Worm (Caenorhabditis elegans) whole organism, late embryonic: ENCODE results near the gene dhhc-6.

Experiments
- ama-1 ChIP-seq: fragments of 150-350 bp; optimal IDR thresholded peaks from 2 replicates; lab custom pipeline; 2014
- dve-1 ChIP-seq: sonication (generic microtip); optimal IDR thresholded peaks from 2 replicates; lab custom pipeline; 2017; ENCODE audit warnings: antibody characterized with exemption, mild to moderate bottlenecking, missing genetic modification characterization, missing compliant biosample characterization
- hlh-15 ChIP-seq: sonication (generic microtip); optimal IDR thresholded peaks from 2 replicates; lab custom pipeline; 2016; ENCODE audit warnings: missing genetic modification characterization, missing compliant biosample characterization
- lin-11 ChIP-seq: fragments of 200-800 bp; sonication (Bioruptor generic); optimal IDR thresholded peaks from 2 replicates; lab custom pipeline; 2018; ENCODE audit warnings: mild to moderate bottlenecking, missing genetic modification characterization, missing compliant biosample characterization
- nhr-232 ChIP-seq: sonication (generic microtip); optimal IDR thresholded peaks from 2 replicates; lab custom pipeline; 2016; ENCODE audit warnings: missing genetic modification characterization, missing compliant biosample characterization
- pqm-1 ChIP-seq: sonication (generic microtip); optimal IDR thresholded peaks from 2 replicates; lab custom pipeline; 2016; ENCODE audit warnings: missing genetic modification characterization, missing compliant biosample characterization
- sdc-2 ChIP-seq: sonication (generic microtip); optimal IDR thresholded peaks from 2 replicates; lab custom pipeline; 2016; ENCODE audit warnings: missing genotype, missing genetic modification characterization, missing compliant biosample characterization
- unc-3 ChIP-seq, 2 experiments: fragments of 200-800 bp in 1 of 2; sonication (Bioruptor generic) in 1 of 2; sonication (generic microtip) in 1 of 2; conservative IDR thresholded peaks in 1 of 2; optimal IDR thresholded peaks in 1 of 2; 2 replicates each; pipeline versions ENCODE4 v1.3.6 to Lab custom; 2016 to 2022; ENCODE audit warnings: missing compliant biosample characterization in 2 of 2, missing genetic modification characterization in 2 of 2, missing genetic modification reagents in 1 of 2
- unc-86 ChIP-seq: sonication (generic microtip); optimal IDR thresholded peaks from 2 replicates; lab custom pipeline; 2016; ENCODE audit warnings: missing genetic modification characterization, missing compliant biosample characterization

- TF ChIP-seq unc-3 (GFP tag; conservative IDR thresholded peaks at IDR 0.05; lab: Robert Waterston, UW) (no peak), unc-3 (tag; optimal IDR thresholded peaks at IDR 0.05; lab: Kevin White, UChicago) (no peak), pqm-1 (tag; lab: Kevin White, UChicago) (no peak), hlh-15 (tag; lab: Kevin White, UChicago) (no peak), ama-1 (no peak), unc-86 (no peak), sdc-2 (no peak), nhr-232 (tag; lab: Kevin White, UChicago) (no peak), lin-11 (tag; lab: Kevin White, UChicago) (no peak), dve-1 (tag; lab: Kevin White, UChicago) (no peak)
These were observed 13.3 kb upstream of the dhhc-6 start, which contains the start of gene dlc-2 for ce11 chrIV:12111477-12111876.
